Fruit fly (Drosophila melanogaster): ENCODE results near the gene ND-42.

DNA sequence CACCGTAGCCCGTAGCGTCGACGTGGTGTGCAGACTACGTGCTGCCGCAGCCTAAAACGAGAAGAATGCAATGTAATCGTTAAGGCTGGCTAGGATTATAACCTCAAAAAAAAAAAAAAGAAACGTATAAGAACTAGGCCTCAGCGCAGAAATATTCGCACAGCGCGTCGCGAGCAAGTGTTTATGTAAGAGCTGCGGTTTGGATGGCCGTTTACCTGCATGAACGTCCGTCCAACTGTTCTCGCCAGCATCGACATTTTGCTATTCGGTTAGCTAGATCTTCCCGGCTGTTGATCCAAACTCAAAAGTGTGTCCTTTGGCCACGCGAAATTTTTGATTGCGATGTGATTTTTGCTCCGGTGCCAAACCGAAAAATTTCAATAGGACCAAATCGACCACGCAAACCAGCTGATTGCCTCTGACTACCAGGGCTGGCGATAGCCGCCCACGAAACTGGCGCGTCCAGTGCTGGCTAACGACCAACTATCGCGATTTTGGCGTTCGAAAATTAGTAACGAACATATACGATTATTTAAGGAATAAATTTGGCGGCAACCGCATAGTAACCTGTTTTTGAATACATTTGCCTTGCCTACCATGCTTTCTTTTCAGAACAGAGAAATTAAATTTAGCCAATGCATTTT, 8.6 kb upstream of the ND-42 start, which contains the start of gene Idh3b:
- no peak for TF ChIP-seq ttk (optimal IDR thresholded peaks at IDR 0.05)
- no peak for TF ChIP-seq insv (optimal IDR thresholded peaks at IDR 0.05)
